Fruit fly (Drosophila melanogaster) whole organism, pupa: Measurements from ENCODE around the gene smog.

ENCODE experiments used
- CG10348 ChIP-seq: fragments of 200-800 bp; sonication (Bioruptor generic); IDR thresholded peaks from 2 replicates; pipeline ENCODE4 v1.3.6; 2022; ENCODE audit warnings: missing biosample characterization, missing genetic modification characterization
- CG13204 ChIP-seq: fragments of 200-800 bp; sonication (Bioruptor generic); optimal IDR thresholded peaks from 2 replicates; lab custom pipeline; 2018; ENCODE audit warnings: missing biosample characterization, mild to moderate bottlenecking, missing genetic modification characterization, moderate library complexity
- CG32121 ChIP-seq: fragments of 200-800 bp; sonication (Bioruptor generic); IDR thresholded peaks from 2 replicates; pipeline ENCODE4 v1.3.6; 2022; ENCODE audit warnings: missing biosample characterization, missing genetic modification characterization
- CG34367 ChIP-seq: fragments of 200-800 bp; sonication (Bioruptor generic); optimal IDR thresholded peaks from 2 replicates; lab custom pipeline; 2018; ENCODE audit warnings: missing biosample characterization, mild to moderate bottlenecking, missing genetic modification characterization
- CG8159 ChIP-seq: fragments of 200-800 bp; sonication (Bioruptor generic); optimal IDR thresholded peaks from 3 replicates; lab custom pipeline; 2018; ENCODE audit warnings: missing biosample characterization, mild to moderate bottlenecking, missing genetic modification characterization, moderate library complexity
- CG8301 ChIP-seq: fragments of 200-800 bp; sonication (Bioruptor generic); optimal IDR thresholded peaks from 2 replicates; lab custom pipeline; 2018; ENCODE audit warnings: missing biosample characterization, mild to moderate bottlenecking, missing genetic modification characterization
- EcR ChIP-seq: fragments of 200-800 bp; sonication (Bioruptor generic); optimal IDR thresholded peaks from 3 replicates; lab custom pipeline; 2019; ENCODE audit warnings: missing biosample characterization, missing genetic modification characterization, mild to moderate bottlenecking, moderate library complexity, missing genetic modification reagents
- Pif1B ChIP-seq: fragments of 200-800 bp; sonication (Bioruptor generic); optimal IDR thresholded peaks from 3 replicates; lab custom pipeline; 2016; ENCODE audit warnings: missing biosample characterization, missing genetic modification characterization
- Snoo ChIP-seq: fragments of 200-800 bp; sonication (Bioruptor generic); optimal IDR thresholded peaks from 3 replicates; lab custom pipeline; 2017; ENCODE audit warnings: missing biosample characterization, mild to moderate bottlenecking, missing genetic modification characterization, inconsistent platforms
- rn ChIP-seq: fragments of 200-800 bp; sonication (Bioruptor generic); IDR thresholded peaks from 2 replicates; pipeline ENCODE4 v1.3.6; 2022; ENCODE audit warnings: missing biosample characterization, missing genetic modification characterization

dm6 chr2L:4854822-4855221 is 2.2 kb downstream of the smog start:
- TF ChIP-seq CG34367 (no peak), CG13204 (GFP tag; lab: Kevin White, UChicago) (no peak), CG32121 (GFP tag; lab: Robert Waterston, UW) (no peak), rn (GFP tag; lab: Robert Waterston, UW) (no peak), Snoo (tag; lab: Kevin White, UChicago) (no peak), CG10348 (GFP tag; lab: Robert Waterston, UW) (no peak), CG8301 (tag; lab: Kevin White, UChicago) (no peak), CG8159 (tag; lab: Kevin White, UChicago) (no peak), Pif1B (GFP tag; lab: Kevin White, UChicago) (no peak), EcR (GFP tag; lab: Kevin White, UChicago) (no peak)
